Fruit fly (Drosophila melanogaster) whole organism, pupa: ENCODE data around the gene CG15547.

Experiments
- CG12605 ChIP-seq: fragments of 200-800 bp; sonication (Bioruptor generic); IDR thresholded peaks from 2 replicates; pipeline ENCODE4 v1.3.6; 2022; ENCODE audit warnings: missing biosample characterization, missing genetic modification characterization
- CG15710 ChIP-seq: fragments of 200-800 bp; sonication (Bioruptor generic); optimal IDR thresholded peaks from 2 replicates; lab custom pipeline; 2018; ENCODE audit warnings: missing biosample characterization, mild to moderate bottlenecking, missing genetic modification characterization, moderate library complexity
- CG4496 ChIP-seq: fragments of 200-800 bp; sonication (Bioruptor generic); IDR thresholded peaks from 3 replicates; pipeline ENCODE4 v1.3.6; 2022; ENCODE audit warnings: missing biosample characterization, missing genetic modification characterization
- D1 ChIP-seq: fragments of 200-800 bp; sonication (Bioruptor generic); optimal IDR thresholded peaks from 2 replicates; lab custom pipeline; 2018; ENCODE audit warnings: missing biosample characterization, mild to moderate bottlenecking, missing genetic modification characterization, moderate library complexity
- Ets98B ChIP-seq: fragments of 200-800 bp; sonication (Bioruptor generic); IDR thresholded peaks from 2 replicates; pipeline ENCODE4 v1.3.6; 2022; ENCODE audit warnings: missing biosample characterization, missing genetic modification characterization
- Snoo ChIP-seq: fragments of 200-800 bp; sonication (Bioruptor generic); optimal IDR thresholded peaks from 3 replicates; lab custom pipeline; 2017; ENCODE audit warnings: missing biosample characterization, mild to moderate bottlenecking, missing genetic modification characterization, inconsistent platforms
- rn ChIP-seq: fragments of 200-800 bp; sonication (Bioruptor generic); IDR thresholded peaks from 2 replicates; pipeline ENCODE4 v1.3.6; 2022; ENCODE audit warnings: missing biosample characterization, missing genetic modification characterization

- no peak for TF ChIP-seq Snoo (tag; lab: Kevin White, UChicago)
- TF ChIP-seq rn (GFP tag; lab: Robert Waterston, UW) = no peak
- TF ChIP-seq CG15710 (tag; lab: Kevin White, UChicago) = no peak
- peak; percentile 32; the same call in 1 of the 2 replicates for TF ChIP-seq CG12605 (GFP tag; lab: Robert Waterston, UW)
- TF ChIP-seq Ets98B = peak; percentile 79
- TF ChIP-seq CG4496 = peak; percentile 78
- no peak for TF ChIP-seq D1 (tag; lab: Kevin White, UChicago)
These were observed 7.1 kb downstream of the CG15547 start, which contains the start of gene CG15546 for dm6 chr3R:30876136-30876683.
